Worm (Caenorhabditis elegans) whole organism, midembryonic: Measurements from ENCODE around the gene daf-4.

Experiments used
- T22C8.4 ChIP-seq: fragments of 200-800 bp; sonication (Bioruptor generic); IDR thresholded peaks from 2 replicates; pipeline ENCODE4 v1.3.6; 2022; ENCODE audit warnings: missing genetic modification characterization, missing compliant biosample characterization
- flt-1 ChIP-seq: fragments of 200-800 bp; sonication (Bioruptor generic); IDR thresholded peaks from 2 replicates; pipeline ENCODE4 v1.3.6; 2022; ENCODE audit warnings: missing genetic modification characterization, missing compliant biosample characterization
- klf-2 ChIP-seq: fragments of 200-800 bp; sonication (Bioruptor generic); conservative IDR thresholded peaks from 2 replicates; pipeline ENCODE4 v1.3.6; 2022; ENCODE audit warnings: missing genetic modification reagents, missing genetic modification characterization, missing compliant biosample characterization
- med-1 ChIP-seq: sonication (generic microtip); optimal IDR thresholded peaks from 2 replicates; lab custom pipeline; 2017; ENCODE audit warnings: missing genetic modification characterization, mild to moderate bottlenecking, missing compliant biosample characterization, antibody characterized with exemption, missing genetic modification reagents; ENCODE audit not compliant: insufficient read depth
- tab-1 ChIP-seq: fragments of 200-800 bp; sonication (Bioruptor generic); IDR thresholded peaks from 2 replicates; pipeline ENCODE4 v1.3.6; 2022; ENCODE audit warnings: missing genetic modification characterization, missing compliant biosample characterization
- ztf-29 ChIP-seq: fragments of 200-800 bp; sonication (Bioruptor generic); IDR thresholded peaks from 2 replicates; pipeline ENCODE4 v1.3.6; 2022; ENCODE audit warnings: missing genetic modification reagents, missing genetic modification characterization, missing compliant biosample characterization

DNA sequence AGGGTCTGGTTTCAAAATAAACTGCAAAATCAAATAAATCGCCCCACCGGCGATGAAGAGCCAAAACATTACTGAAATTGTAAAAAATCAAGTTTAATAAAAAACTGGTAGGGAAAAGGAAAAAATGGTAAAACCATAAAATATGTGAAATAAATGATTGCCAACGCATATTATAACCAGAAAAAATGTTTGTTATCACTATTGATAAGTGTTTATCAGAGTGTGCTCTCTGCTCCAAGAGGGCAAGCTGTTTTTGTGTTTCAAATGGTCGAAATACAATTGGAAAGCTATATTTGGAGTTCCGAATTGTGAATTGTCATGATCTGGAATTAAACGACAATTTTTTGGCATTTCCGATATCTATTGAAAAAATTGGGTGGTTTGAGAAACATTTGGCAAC, 14.7 kb upstream of the daf-4 start, which contains the start of gene C05D2.8:
- no peak for TF ChIP-seq tab-1 (GFP tag; lab: Robert Waterston, UW)
- no peak for TF ChIP-seq flt-1 (GFP tag; lab: Robert Waterston, UW)
- no peak for TF ChIP-seq ztf-29 (GFP tag; lab: Robert Waterston, UW)
- TF ChIP-seq T22C8.4 (GFP tag; lab: Robert Waterston, UW), result no peak
- no peak for TF ChIP-seq klf-2 (GFP tag; lab: Robert Waterston, UW)
- TF ChIP-seq med-1, result no peak
